Fruit fly (Drosophila melanogaster) whole organism, embryonic: Measurements from ENCODE around the gene CG5160.

Source experiments
- ATbp ChIP-seq: fragments of 200-800 bp; sonication (Bioruptor generic); optimal IDR thresholded peaks from 2 replicates; lab custom pipeline; 2017; ENCODE audit warnings: missing biosample characterization, mild to moderate bottlenecking, missing genetic modification characterization, missing genetic modification reagents
- CG10366 ChIP-seq: fragments of 200-800 bp; sonication (Bioruptor generic); IDR thresholded peaks from 2 replicates; pipeline ENCODE4 v1.3.6; 2022; ENCODE audit warnings: missing biosample characterization, missing genetic modification characterization
- CG10565 ChIP-seq: fragments of 200-800 bp; sonication (Bioruptor generic); optimal IDR thresholded peaks from 3 replicates; lab custom pipeline; 2016; ENCODE audit warnings: missing biosample characterization, mild to moderate bottlenecking, missing genetic modification characterization
- CG12104 ChIP-seq: fragments of 200-800 bp; sonication (Bioruptor generic); optimal IDR thresholded peaks from 3 replicates; lab custom pipeline; 2016; ENCODE audit warnings: missing biosample characterization, missing genetic modification characterization
- CG14710 ChIP-seq: fragments of 200-800 bp; sonication (Bioruptor generic); optimal IDR thresholded peaks from 3 replicates; lab custom pipeline; 2019; ENCODE audit warnings: missing biosample characterization, mild to moderate bottlenecking, missing genetic modification characterization, moderate library complexity
- CG14860 ChIP-seq: fragments of 200-800 bp; sonication (Bioruptor generic); IDR thresholded peaks from 3 replicates; pipeline ENCODE4 v1.3.6; 2022; ENCODE audit warnings: missing biosample characterization, missing genetic modification characterization; ENCODE audit not compliant: partially characterized antibody
- CG1602 ChIP-seq: fragments of 200-800 bp; sonication (Bioruptor generic); optimal IDR thresholded peaks from 3 replicates; lab custom pipeline; 2016; ENCODE audit warnings: missing biosample characterization, missing genetic modification characterization
- CG2712 ChIP-seq: fragments of 200-800 bp; optimal IDR thresholded peaks from 3 replicates; lab custom pipeline; 2019; ENCODE audit warnings: missing biosample characterization, mild to moderate bottlenecking, missing genetic modification characterization, moderate library complexity
- CG32532 ChIP-seq: fragments of 200-800 bp; sonication (Bioruptor generic); IDR thresholded peaks from 2 replicates; pipeline ENCODE4 v1.3.6; 2022; ENCODE audit warnings: missing biosample characterization, missing genetic modification characterization
- CG3407 ChIP-seq: fragments of 200-800 bp; sonication (Bioruptor generic); optimal IDR thresholded peaks from 2 replicates; lab custom pipeline; 2018; ENCODE audit warnings: missing biosample characterization, mild to moderate bottlenecking, missing genetic modification characterization
- CG4360 ChIP-seq: fragments of 200-800 bp; sonication (Bioruptor generic); IDR thresholded peaks from 2 replicates; pipeline ENCODE4 v1.3.6; 2022; ENCODE audit warnings: missing biosample characterization, missing genetic modification characterization
- CG6254 ChIP-seq: fragments of 200-800 bp; sonication (Bioruptor generic); optimal IDR thresholded peaks from 3 replicates; lab custom pipeline; 2017; ENCODE audit warnings: mild to moderate bottlenecking, missing biosample characterization, missing genetic modification reagents, missing genetic modification characterization
- CG6272 ChIP-seq: fragments of 200-800 bp; sonication (Bioruptor generic); IDR thresholded peaks from 2 replicates; pipeline ENCODE4 v1.3.6; 2022; ENCODE audit warnings: missing biosample characterization, missing genetic modification characterization
- CG6689 ChIP-seq: fragments of 200-800 bp; sonication (Bioruptor generic); IDR thresholded peaks from 2 replicates; pipeline ENCODE4 v1.3.6; 2022; ENCODE audit warnings: missing biosample characterization, missing genetic modification characterization
- Chrac-16 ChIP-seq: fragments of 200-800 bp; sonication (Bioruptor generic); optimal IDR thresholded peaks from 3 replicates; lab custom pipeline; 2016; ENCODE audit warnings: missing biosample characterization, missing genetic modification characterization
- CoRest ChIP-seq: fragments of 200-800 bp; sonication (Bioruptor generic); optimal IDR thresholded peaks from 3 replicates; lab custom pipeline; 2018; ENCODE audit warnings: missing biosample characterization, mild to moderate bottlenecking, missing genetic modification characterization, moderate library complexity
- Dbx ChIP-seq: fragments of 200-800 bp; sonication (Bioruptor generic); IDR thresholded peaks from 3 replicates; pipeline ENCODE4 v1.3.6; 2022; ENCODE audit warnings: missing biosample characterization, missing genetic modification characterization
- Doc3 ChIP-seq: fragments of 200-800 bp; sonication (Bioruptor generic); IDR thresholded peaks from 3 replicates; pipeline ENCODE4 v1.3.6; 2022; ENCODE audit warnings: missing biosample characterization, missing genetic modification characterization; ENCODE audit not compliant: partially characterized antibody
- Drgx ChIP-seq: fragments of 200-800 bp; sonication (Bioruptor generic); IDR thresholded peaks from 2 replicates; pipeline ENCODE4 v1.3.6; 2022; ENCODE audit warnings: missing biosample characterization, missing genetic modification characterization
- E2f1 ChIP-seq: fragments of 200-800 bp; sonication (Bioruptor generic); IDR thresholded peaks from 2 replicates; pipeline ENCODE4 v1.3.6; 2022; ENCODE audit warnings: missing biosample characterization, missing genetic modification characterization
- ERR ChIP-seq: fragments of 200-800 bp; sonication (Bioruptor generic); optimal IDR thresholded peaks from 2 replicates; lab custom pipeline; 2016; ENCODE audit warnings: missing biosample characterization, missing genetic modification characterization
- Ets65A ChIP-seq: fragments of 200-800 bp; sonication (Bioruptor generic); peaks from one replicate; lab custom pipeline; 2016; ENCODE audit warnings: missing biosample characterization, missing genetic modification characterization
- Fer3 ChIP-seq: fragments of 200-800 bp; sonication (Bioruptor generic); optimal IDR thresholded peaks from 2 replicates; lab custom pipeline; 2018; ENCODE audit warnings: missing biosample characterization, mild to moderate bottlenecking, missing genetic modification characterization, moderate library complexity
- Gug ChIP-seq: fragments of 200-800 bp; sonication (Bioruptor generic); IDR thresholded peaks from 4 replicates; pipeline ENCODE4 v1.3.6; 2022; ENCODE audit warnings: missing biosample characterization, missing genetic modification characterization
- Hey ChIP-seq: fragments of 200-800 bp; sonication (Bioruptor generic); optimal IDR thresholded peaks from 3 replicates; lab custom pipeline; 2018; ENCODE audit warnings: missing biosample characterization, mild to moderate bottlenecking, missing genetic modification characterization
- Hr51 ChIP-seq, 2 experiments: fragments of 200-800 bp; sonication (Bioruptor generic); optimal IDR thresholded peaks; 2 replicates in 1 of 2; 3 replicates in 1 of 2; lab custom pipeline; 2016 to 2018; ENCODE audit warnings: missing biosample characterization in 2 of 2, missing genetic modification characterization in 2 of 2, mild to moderate bottlenecking in 1 of 2, moderate library complexity in 1 of 2
- Med ChIP-seq: fragments of 200-800 bp; sonication (Bioruptor generic); peaks from one replicate; lab custom pipeline; 2016; ENCODE audit warnings: missing biosample characterization, missing genetic modification characterization, mild to moderate bottlenecking, inconsistent platforms, moderate library complexity
- Ptx1 ChIP-seq: fragments of 200-800 bp; sonication (Bioruptor generic); IDR thresholded peaks from 2 replicates; pipeline ENCODE4 v1.3.6; 2022; ENCODE audit warnings: missing biosample characterization, missing genetic modification characterization
- Rx ChIP-seq: fragments of 200-800 bp; sonication (Bioruptor generic); IDR thresholded peaks from 2 replicates; pipeline ENCODE4 v1.3.6; 2022; ENCODE audit warnings: missing biosample characterization, missing genetic modification characterization
- Trl ChIP-seq, 3 experiments: fragments of >200 bp in 2 of 3; fragments of 200-800 bp in 1 of 3; sonication (Bioruptor generic) in 1 of 3; optimal IDR thresholded peaks; 2 replicates in 1 of 3; 3 replicates in 2 of 3; lab custom pipeline; 2016 to 2017; ENCODE audit warnings: missing biosample characterization in 1 of 3, missing genetic modification characterization in 1 of 3
- Vsx1 ChIP-seq: fragments of 200-800 bp; sonication (Bioruptor generic); optimal IDR thresholded peaks from 2 replicates; lab custom pipeline; 2017; ENCODE audit warnings: missing biosample characterization, mild to moderate bottlenecking, missing genetic modification characterization, missing genetic modification reagents
- btn ChIP-seq: fragments of 200-800 bp; sonication (Bioruptor generic); optimal IDR thresholded peaks from 2 replicates; lab custom pipeline; 2016; ENCODE audit warnings: missing biosample characterization, missing genetic modification characterization
- cas ChIP-seq: fragments of 200-800 bp; sonication (Bioruptor generic); IDR thresholded peaks from 2 replicates; pipeline ENCODE4 v1.3.6; 2022; ENCODE audit warnings: missing biosample characterization, missing genetic modification characterization
- chif ChIP-seq, 2 experiments: fragments of 200-800 bp; sonication (Bioruptor generic); optimal IDR thresholded peaks; 3 replicates each; lab custom pipeline; 2016; ENCODE audit warnings: missing biosample characterization in 2 of 2, missing genetic modification characterization in 2 of 2
- dm ChIP-seq: fragments of 200-800 bp; sonication (Bioruptor generic); optimal IDR thresholded peaks from 3 replicates; lab custom pipeline; 2016; ENCODE audit warnings: missing biosample characterization, missing genetic modification characterization
- emc ChIP-seq: fragments of 200-800 bp; sonication (Bioruptor generic); optimal IDR thresholded peaks from 2 replicates; lab custom pipeline; 2016; ENCODE audit warnings: missing biosample characterization, missing genetic modification characterization
- eve ChIP-seq, 2 experiments: fragments of >200 bp; optimal IDR thresholded peaks; 2 replicates each; lab custom pipeline; 2017; ENCODE audit warnings: missing biosample characterization in 2 of 2, missing genetic modification characterization in 2 of 2
- fd102C ChIP-seq: fragments of 200-800 bp; sonication (Bioruptor generic); optimal IDR thresholded peaks from 2 replicates; lab custom pipeline; 2018; ENCODE audit warnings: missing biosample characterization, mild to moderate bottlenecking, missing genetic modification characterization, moderate library complexity
- gem ChIP-seq: fragments of 200-800 bp; sonication (Bioruptor generic); optimal IDR thresholded peaks from 2 replicates; lab custom pipeline; 2019; ENCODE audit warnings: missing biosample characterization, mild to moderate bottlenecking, missing genetic modification characterization, moderate library complexity
- grau ChIP-seq: fragments of 200-800 bp; optimal IDR thresholded peaks from 3 replicates; lab custom pipeline; 2019; ENCODE audit warnings: missing biosample characterization, mild to moderate bottlenecking, missing genetic modification characterization, moderate library complexity
- luna ChIP-seq: fragments of 200-800 bp; sonication (Bioruptor generic); optimal IDR thresholded peaks from 2 replicates; lab custom pipeline; 2016; ENCODE audit warnings: missing biosample characterization, missing genetic modification characterization
- mam ChIP-seq: fragments of 200-800 bp; sonication (Bioruptor generic); optimal IDR thresholded peaks from 3 replicates; lab custom pipeline; 2016; ENCODE audit warnings: missing biosample characterization, missing genetic modification characterization
- odd ChIP-seq: fragments of 200-800 bp; sonication (Bioruptor generic); optimal IDR thresholded peaks from 2 replicates; lab custom pipeline; 2017; ENCODE audit warnings: missing biosample characterization, mild to moderate bottlenecking, missing genetic modification characterization
- scrt ChIP-seq: fragments of 200-800 bp; sonication (Bioruptor generic); optimal IDR thresholded peaks from 2 replicates; lab custom pipeline; 2018; ENCODE audit warnings: missing biosample characterization, mild to moderate bottlenecking, missing genetic modification characterization, moderate library complexity
- shn ChIP-seq: fragments of 200-800 bp; sonication (Bioruptor generic); optimal IDR thresholded peaks from 3 replicates; lab custom pipeline; 2016; ENCODE audit warnings: missing biosample characterization, missing genetic modification characterization
- sim ChIP-seq: fragments of 200-800 bp; sonication (Bioruptor generic); IDR thresholded peaks from 2 replicates; pipeline ENCODE4 v1.3.6; 2022; ENCODE audit warnings: missing biosample characterization, missing genetic modification characterization
- stc ChIP-seq: fragments of 200-800 bp; sonication (Bioruptor generic); IDR thresholded peaks from 2 replicates; pipeline ENCODE4 v1.3.6; 2022; ENCODE audit warnings: missing biosample characterization, missing genetic modification characterization
- trh ChIP-seq: fragments of 200-800 bp; sonication (Bioruptor generic); optimal IDR thresholded peaks from 2 replicates; lab custom pipeline; 2016; ENCODE audit warnings: missing biosample characterization, missing genetic modification characterization
- ttk ChIP-seq: fragments of 200-800 bp; sonication (Bioruptor generic); IDR thresholded peaks from 2 replicates; pipeline ENCODE4 v2.1.2; 2022; ENCODE audit warnings: missing biosample characterization, missing genetic modification characterization
- usp ChIP-seq: fragments of >200 bp; optimal IDR thresholded peaks from 2 replicates; lab custom pipeline; 2017; ENCODE audit warnings: missing biosample characterization, missing genetic modification characterization
- yki ChIP-seq: fragments of >200 bp; optimal IDR thresholded peaks from 3 replicates; lab custom pipeline; 2018

Gene CG5160

DNA sequence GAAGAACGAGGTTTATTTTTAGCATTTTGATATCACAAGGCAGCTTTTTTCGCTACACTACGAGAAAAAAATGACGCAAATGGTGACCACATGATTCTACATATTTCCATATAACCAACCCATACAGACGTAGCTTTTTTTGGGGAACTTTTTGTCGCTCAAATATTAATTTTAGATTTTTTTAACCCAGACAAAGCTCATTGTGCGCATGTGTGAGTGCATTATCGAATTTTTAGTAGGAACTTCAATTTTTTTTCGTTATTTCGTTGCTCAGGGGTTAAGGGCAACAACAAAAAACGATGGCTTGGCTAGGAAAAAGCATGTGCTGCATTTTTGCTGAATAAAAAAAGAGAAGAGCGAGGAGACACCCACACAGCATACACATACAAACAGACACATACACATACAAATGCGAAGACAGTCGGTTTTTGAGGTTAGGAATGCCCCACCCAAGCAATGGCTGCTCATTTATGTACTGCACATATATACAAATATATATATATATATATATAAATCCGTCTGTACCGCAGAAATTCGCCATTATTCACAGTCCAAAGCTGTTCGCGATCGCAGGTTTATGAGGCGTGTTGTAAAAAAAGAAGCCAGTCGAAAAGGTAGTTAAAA is 25.8 kb upstream of the CG5160 start (continued):
- TF ChIP-seq eve (GFP tag; optimal IDR thresholded peaks at IDR 0.05; lab: Kevin White, UChicago), result peak in 1 of 2 experiments; percentile 19
- TF ChIP-seq Hr51 (GFP tag; optimal IDR thresholded peaks at IDR 0.05; lab: Kevin White, UChicago), result no peak
- TF ChIP-seq Med (GFP tag; lab: Kevin White, UChicago), result peak; percentile 74
- TF ChIP-seq Vsx1 (GFP tag; lab: Kevin White, UChicago), result no peak
- no peak for TF ChIP-seq Dbx
- no peak for TF ChIP-seq E2f1
- TF ChIP-seq cas (GFP tag; lab: Robert Waterston, UW), result no peak
- TF ChIP-seq CG32532 (GFP tag; lab: Robert Waterston, UW), result no peak
- peak; percentile 52; the same call in 1 of the 2 replicates for TF ChIP-seq Drgx (GFP tag; lab: Robert Waterston, UW)
- TF ChIP-seq chif (GFP tag; optimal IDR thresholded peaks at IDR 0.05; lab: Kevin White, UChicago), result no peak
- no peak for TF ChIP-seq CG14710 (tag; lab: Kevin White, UChicago)
- no peak for TF ChIP-seq ATbp (GFP tag; lab: Kevin White, UChicago)
- TF ChIP-seq CG4360 (GFP tag; lab: Robert Waterston, UW), result 0 out of 2 replicates have a peak, but pooled peaks have one; percentile 12
- TF ChIP-seq Hey (tag; lab: Kevin White, UChicago), result no peak
- no peak for TF ChIP-seq trh
- no peak for TF ChIP-seq CG1602 (GFP tag; lab: Kevin White, UChicago)
- no peak for TF ChIP-seq CoRest (tag; lab: Kevin White, UChicago)
- TF ChIP-seq ttk, result 0 out of 2 replicates have a peak, but pooled peaks have one; percentile 22
- no peak for TF ChIP-seq Ptx1 (GFP tag; lab: Robert Waterston, UW)
- TF ChIP-seq Rx, result no peak
- TF ChIP-seq CG2712 (tag; lab: Kevin White, UChicago), result no peak
- no peak for TF ChIP-seq CG10565 (GFP tag; lab: Kevin White, UChicago)
- TF ChIP-seq luna (GFP tag; lab: Kevin White, UChicago), result no peak
- TF ChIP-seq mam (GFP tag; lab: Kevin White, UChicago), result no peak
- no peak for TF ChIP-seq CG3407 (GFP tag; lab: Kevin White, UChicago)
- TF ChIP-seq odd (GFP tag; lab: Kevin White, UChicago), result no peak
- no peak for TF ChIP-seq btn (GFP tag; lab: Kevin White, UChicago)
- TF ChIP-seq gem, result peak; percentile 7
- no peak for TF ChIP-seq dm
- no peak for TF ChIP-seq Trl (optimal IDR thresholded peaks at IDR 0.05; lab: Kevin White, UChicago)
- no peak for TF ChIP-seq Trl (GFP tag; optimal IDR thresholded peaks at IDR 0.05; lab: Kevin White, UChicago)
- TF ChIP-seq Ets65A (GFP tag; lab: Kevin White, UChicago), result peak; percentile 52
- TF ChIP-seq grau (tag; lab: Kevin White, UChicago), result no peak
- TF ChIP-seq CG6254, result no peak
- TF ChIP-seq CG6689 (GFP tag; lab: Robert Waterston, UW), result no peak
- TF ChIP-seq ERR (GFP tag; lab: Kevin White, UChicago), result no peak
- no peak for TF ChIP-seq emc
- TF ChIP-seq Doc3 (GFP tag; lab: Robert Waterston, UW), result no peak
- TF ChIP-seq usp (GFP tag; lab: Kevin White, UChicago), result no peak
- no peak for TF ChIP-seq Gug (GFP tag; lab: Robert Waterston, UW)
- no peak for TF ChIP-seq Chrac-16 (GFP tag; lab: Kevin White, UChicago)
- TF ChIP-seq stc (GFP tag; lab: Robert Waterston, UW), result no peak
- TF ChIP-seq shn, result no peak
- TF ChIP-seq Fer3 (tag; lab: Kevin White, UChicago), result no peak
- TF ChIP-seq CG12104 (GFP tag; lab: Kevin White, UChicago), result no peak
- no peak for TF ChIP-seq CG14860
- TF ChIP-seq sim, result no peak
- no peak for TF ChIP-seq scrt (GFP tag; lab: Kevin White, UChicago)
- TF ChIP-seq yki, result no peak
- TF ChIP-seq CG10366 (GFP tag; lab: Robert Waterston, UW), result no peak
- TF ChIP-seq CG6272 (GFP tag; lab: Robert Waterston, UW), result no peak
- no peak for TF ChIP-seq fd102C (GFP tag; lab: Kevin White, UChicago)
